Fruit fly (Drosophila melanogaster) whole organism: ENCODE results near the gene CG14153.

Experiments used
- pan ChIP-seq: fragments of >200 bp; optimal IDR thresholded peaks from 2 replicates; lab custom pipeline; 2017
- psq ChIP-seq: fragments of >200 bp; optimal IDR thresholded peaks from 2 replicates; lab custom pipeline; 2017

DNA sequence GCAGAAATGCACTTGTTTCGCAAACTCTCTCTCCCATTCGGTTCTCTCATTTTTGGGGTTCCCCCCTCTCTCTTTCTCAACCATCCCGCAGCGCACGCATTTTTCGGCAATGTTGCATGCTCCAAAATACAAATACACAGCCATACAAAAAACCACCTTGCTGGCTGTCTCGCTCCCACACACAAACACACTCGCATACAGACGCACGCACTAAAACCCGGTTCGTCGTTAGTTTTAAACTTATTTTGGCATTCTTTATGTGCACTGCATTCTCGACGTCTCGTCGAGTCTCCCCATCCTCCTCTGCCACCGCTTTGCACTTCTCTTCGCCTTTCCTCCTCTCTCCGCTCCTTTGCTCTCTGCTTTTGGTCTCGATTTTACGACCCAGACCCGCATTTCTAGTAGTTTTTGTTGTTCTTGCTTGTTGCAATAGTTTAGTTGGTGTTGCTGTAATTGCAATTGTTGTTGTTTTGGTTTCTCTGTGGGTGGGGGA lies 23.2 kb downstream of the CG14153 start:
- TF ChIP-seq psq (lab: Kevin White, UChicago) (no peak), pan (lab: Kevin White, UChicago) (no peak)
